Worm (Caenorhabditis elegans) whole organism, early embryonic: ENCODE measurements around the gene srz-58.

Experiments used
- B0310.2 ChIP-seq: sonication (generic microtip); optimal IDR thresholded peaks from 2 replicates; lab custom pipeline; 2016; ENCODE audit warnings: mild to moderate bottlenecking, missing genetic modification characterization, missing compliant biosample characterization
- F13C5.2 ChIP-seq: sonication (generic microtip); optimal IDR thresholded peaks from 2 replicates; lab custom pipeline; 2017; ENCODE audit warnings: mild to moderate bottlenecking, missing genetic modification characterization, inconsistent platforms, missing compliant biosample characterization
- aly-1 ChIP-seq: sonication (generic microtip); optimal IDR thresholded peaks from 2 replicates; lab custom pipeline; 2016; ENCODE audit warnings: missing genetic modification characterization, missing compliant biosample characterization
- ama-1 ChIP-seq: fragments of 150-350 bp; optimal IDR thresholded peaks from 2 replicates; lab custom pipeline; 2014
- ceh-13 ChIP-seq: fragments of 200-800 bp; sonication (Bioruptor generic); optimal IDR thresholded peaks from 2 replicates; lab custom pipeline; 2018; ENCODE audit warnings: mild to moderate bottlenecking, missing genetic modification characterization, missing compliant biosample characterization
- ceh-36 ChIP-seq: sonication (generic microtip); optimal IDR thresholded peaks from 2 replicates; lab custom pipeline; 2016; ENCODE audit warnings: missing genetic modification characterization, inconsistent platforms, missing compliant biosample characterization
- ets-7 ChIP-seq: sonication (generic microtip); optimal IDR thresholded peaks from 2 replicates; lab custom pipeline; 2016; ENCODE audit warnings: missing genotype, missing genetic modification characterization, missing compliant biosample characterization
- flt-1 ChIP-seq: fragments of 200-800 bp; sonication (Bioruptor generic); IDR thresholded peaks from 2 replicates; pipeline ENCODE4 v1.3.6; 2022; ENCODE audit warnings: missing genetic modification characterization, missing compliant biosample characterization
- hmbx-1 ChIP-seq: sonication (generic microtip); optimal IDR thresholded peaks from 2 replicates; lab custom pipeline; 2016; ENCODE audit warnings: mild to moderate bottlenecking, missing genetic modification characterization, missing compliant biosample characterization
- hmg-4 ChIP-seq: fragments of 200-800 bp; sonication (Bioruptor generic); optimal IDR thresholded peaks from 2 replicates; lab custom pipeline; 2018; ENCODE audit warnings: mild to moderate bottlenecking, missing genetic modification characterization, missing compliant biosample characterization
- hnd-1 ChIP-seq: sonication (generic microtip); optimal IDR thresholded peaks from 2 replicates; lab custom pipeline; 2016; ENCODE audit warnings: missing genetic modification characterization, missing compliant biosample characterization
- pes-1 ChIP-seq: fragments of 200-800 bp; sonication (Bioruptor generic); IDR thresholded peaks from 2 replicates; pipeline ENCODE4 v1.3.6; 2022; ENCODE audit warnings: missing genetic modification reagents, missing genetic modification characterization, missing compliant biosample characterization
- scrt-1 ChIP-seq: fragments of 200-800 bp; sonication (Bioruptor generic); IDR thresholded peaks from 2 replicates; pipeline ENCODE4 v1.3.6; 2022; ENCODE audit warnings: missing genetic modification characterization, missing compliant biosample characterization
- sea-1 ChIP-seq: fragments of 200-800 bp; sonication (Bioruptor generic); conservative IDR thresholded peaks from 2 replicates; pipeline ENCODE4 v1.3.6; 2022; ENCODE audit warnings: missing genetic modification characterization, missing compliant biosample characterization
- tbx-11 ChIP-seq: fragments of 200-800 bp; sonication (Bioruptor generic); IDR thresholded peaks from 2 replicates; pipeline ENCODE4 v1.3.6; 2022; ENCODE audit warnings: missing genetic modification characterization, missing compliant biosample characterization
- tbx-37 ChIP-seq: fragments of 200-800 bp; sonication (Bioruptor generic); conservative IDR thresholded peaks from 2 replicates; pipeline ENCODE4 v1.3.6; 2022; ENCODE audit warnings: missing genetic modification reagents, missing genetic modification characterization, missing compliant biosample characterization
- tra-4 ChIP-seq: sonication (generic microtip); optimal IDR thresholded peaks from 2 replicates; lab custom pipeline; 2017; ENCODE audit warnings: missing genetic modification characterization, missing compliant biosample characterization

The srz-58 gene

ce11 chrV:17317786-17318185, at the start of gene srz-58:
Gene srz-58 (plus strand): TSS chrV:17318147.
- TF ChIP-seq hmbx-1 (tag; lab: Kevin White, UChicago) (no peak), tra-4 (tag; lab: Kevin White, UChicago) (no peak), ets-7 (no peak), ceh-36 (tag; lab: Kevin White, UChicago) (no peak), sea-1 (no peak), hmg-4 (GFP tag; lab: Kevin White, UChicago) (no peak), tbx-11 (no peak), pes-1 (GFP tag; lab: Robert Waterston, UW) (no peak), aly-1 (tag; lab: Kevin White, UChicago) (no peak), hnd-1 (tag; lab: Kevin White, UChicago) (no peak), scrt-1 (no peak), flt-1 (GFP tag; lab: Robert Waterston, UW) (no peak), ceh-13 (GFP tag; lab: Kevin White, UChicago) (no peak), ama-1 (lab: Kevin White, UChicago) (no peak), B0310.2 (tag; lab: Kevin White, UChicago) (no peak), tbx-37 (GFP tag; lab: Robert Waterston, UW) (no peak)

ce11 chrV:17272112-17272511, 45.8 kb upstream of the srz-58 start:
- TF ChIP-seq hnd-1 (tag; lab: Kevin White, UChicago) (no peak), ets-7 (no peak), tbx-37 (GFP tag; lab: Robert Waterston, UW) (no peak), hmbx-1 (tag; lab: Kevin White, UChicago) (no peak), tra-4 (tag; lab: Kevin White, UChicago) (no peak), ama-1 (lab: Kevin White, UChicago) (no peak)

ce11 chrV:17273249-17273648, 44.7 kb upstream of the srz-58 start, which contains the start of gene K10G4.10:
Gene K10G4.10 (plus strand): TSS chrV:17273549.
- TF ChIP-seq hmbx-1 (tag; lab: Kevin White, UChicago) (no peak), tra-4 (tag; lab: Kevin White, UChicago) (no peak), tbx-11 (no peak), ama-1 (lab: Kevin White, UChicago) (no peak), B0310.2 (tag; lab: Kevin White, UChicago) (no peak), hmg-4 (GFP tag; lab: Kevin White, UChicago) (no peak), ceh-36 (tag; lab: Kevin White, UChicago) (no peak), ets-7 (no peak), F13C5.2 (tag; lab: Kevin White, UChicago) (no peak), pes-1 (GFP tag; lab: Robert Waterston, UW) (no peak), ceh-13 (GFP tag; lab: Kevin White, UChicago) (no peak), scrt-1 (no peak), tbx-37 (GFP tag; lab: Robert Waterston, UW) (no peak), aly-1 (tag; lab: Kevin White, UChicago) (no peak), sea-1 (no peak), hnd-1 (tag; lab: Kevin White, UChicago) (no peak), flt-1 (GFP tag; lab: Robert Waterston, UW) (no peak)

ce11 chrV:17284159-17284558, 33.8 kb upstream of the srz-58 start:
- no peak for TF ChIP-seq scrt-1
- TF ChIP-seq flt-1 (GFP tag; lab: Robert Waterston, UW) = no peak
- TF ChIP-seq tbx-11 = no peak
- no peak for TF ChIP-seq tra-4 (tag; lab: Kevin White, UChicago)
- TF ChIP-seq sea-1 = no peak
- TF ChIP-seq hmbx-1 (tag; lab: Kevin White, UChicago) = no peak
- TF ChIP-seq ceh-13 (GFP tag; lab: Kevin White, UChicago) = no peak
- no peak for TF ChIP-seq ets-7
- TF ChIP-seq hmg-4 (GFP tag; lab: Kevin White, UChicago) = no peak
- no peak for TF ChIP-seq tbx-37 (GFP tag; lab: Robert Waterston, UW)
- TF ChIP-seq B0310.2 (tag; lab: Kevin White, UChicago) = no peak
- no peak for TF ChIP-seq ceh-36 (tag; lab: Kevin White, UChicago)
- no peak for TF ChIP-seq ama-1 (lab: Kevin White, UChicago)
- TF ChIP-seq pes-1 (GFP tag; lab: Robert Waterston, UW) = no peak

- TF ChIP-seq sea-1 (no peak), tbx-11 (no peak), flt-1 (GFP tag; lab: Robert Waterston, UW) (no peak), F13C5.2 (tag; lab: Kevin White, UChicago) (no peak), ceh-13 (GFP tag; lab: Kevin White, UChicago) (no peak), hmbx-1 (tag; lab: Kevin White, UChicago) (no peak), B0310.2 (tag; lab: Kevin White, UChicago) (no peak), aly-1 (tag; lab: Kevin White, UChicago) (no peak), hmg-4 (GFP tag; lab: Kevin White, UChicago) (no peak), ceh-36 (tag; lab: Kevin White, UChicago) (no peak), ama-1 (lab: Kevin White, UChicago) (no peak), pes-1 (GFP tag; lab: Robert Waterston, UW) (no peak), ets-7 (no peak), tbx-37 (GFP tag; lab: Robert Waterston, UW) (no peak), tra-4 (tag; lab: Kevin White, UChicago) (no peak)
These were observed 25.2 kb upstream of the srz-58 start for ce11 chrV:17292740-17293139.

- TF ChIP-seq ceh-36 (tag; lab: Kevin White, UChicago) (no peak), tbx-37 (GFP tag; lab: Robert Waterston, UW) (no peak), hmbx-1 (tag; lab: Kevin White, UChicago) (no peak)
These were observed 21.5 kb upstream of the srz-58 start for ce11 chrV:17296443-17296842.

- TF ChIP-seq scrt-1 = no peak
- no peak for TF ChIP-seq ama-1 (lab: Kevin White, UChicago)
- no peak for TF ChIP-seq sea-1
- TF ChIP-seq ceh-13 (GFP tag; lab: Kevin White, UChicago) = no peak
- TF ChIP-seq hmg-4 (GFP tag; lab: Kevin White, UChicago) = no peak
- TF ChIP-seq ceh-36 (tag; lab: Kevin White, UChicago) = no peak
- no peak for TF ChIP-seq hnd-1 (tag; lab: Kevin White, UChicago)
- no peak for TF ChIP-seq F13C5.2 (tag; lab: Kevin White, UChicago)
- no peak for TF ChIP-seq ets-7
- TF ChIP-seq tra-4 (tag; lab: Kevin White, UChicago) = no peak
- no peak for TF ChIP-seq hmbx-1 (tag; lab: Kevin White, UChicago)
- no peak for TF ChIP-seq tbx-11
- TF ChIP-seq tbx-37 (GFP tag; lab: Robert Waterston, UW) = no peak
- TF ChIP-seq aly-1 (tag; lab: Kevin White, UChicago) = no peak
- TF ChIP-seq B0310.2 (tag; lab: Kevin White, UChicago) = no peak
- no peak for TF ChIP-seq flt-1 (GFP tag; lab: Robert Waterston, UW)
These were observed 19.3 kb upstream of the srz-58 start for ce11 chrV:17298657-17299056.
